Worm (Caenorhabditis elegans) whole organism, L3 larva: ENCODE data around the gene dyf-19.

Source experiments
- ceh-16 ChIP-seq: sonication (generic microtip); optimal IDR thresholded peaks from 2 replicates; lab custom pipeline; 2017; ENCODE audit warnings: missing biosample characterization, missing genetic modification characterization
- ceh-82 ChIP-seq: fragments of 150-350 bp; optimal IDR thresholded peaks from 2 replicates; lab custom pipeline; 2014; ENCODE audit warnings: missing biosample characterization, missing genetic modification characterization
- elt-1 ChIP-seq: fragments of 150-350 bp; optimal IDR thresholded peaks from 2 replicates; lab custom pipeline; 2014; ENCODE audit warnings: missing biosample characterization, missing genetic modification characterization
- elt-2 ChIP-seq: sonication (generic microtip); optimal IDR thresholded peaks from 2 replicates; lab custom pipeline; 2016; ENCODE audit warnings: missing genetic modification reagents, mild to moderate bottlenecking, missing genetic modification characterization, missing compliant biosample characterization
- fos-1 ChIP-seq: fragments of 150-350 bp; optimal IDR thresholded peaks from 2 replicates; lab custom pipeline; 2014; ENCODE audit warnings: missing biosample characterization, missing genetic modification characterization
- lin-39 ChIP-seq: fragments of 150-350 bp; optimal IDR thresholded peaks from 2 replicates; lab custom pipeline; 2018; ENCODE audit warnings: missing biosample characterization, missing genetic modification reagents, missing genetic modification characterization
- nhr-11 ChIP-seq: fragments of 150-350 bp; optimal IDR thresholded peaks from 2 replicates; lab custom pipeline; 2014; ENCODE audit warnings: missing biosample characterization, missing genetic modification characterization
- nhr-12 ChIP-seq: fragments of 150-350 bp; optimal IDR thresholded peaks from 2 replicates; lab custom pipeline; 2014; ENCODE audit warnings: missing biosample characterization, missing genetic modification characterization
- nhr-23 ChIP-seq: fragments of 150-350 bp; optimal IDR thresholded peaks from 2 replicates; lab custom pipeline; 2014; ENCODE audit warnings: missing biosample characterization, missing genetic modification reagents, missing genetic modification characterization
- nhr-237 ChIP-seq: fragments of 150-350 bp; optimal IDR thresholded peaks from 2 replicates; lab custom pipeline; 2014; ENCODE audit warnings: missing biosample characterization, missing genetic modification characterization
- skn-1 ChIP-seq: fragments of 150-350 bp; optimal IDR thresholded peaks from 2 replicates; lab custom pipeline; 2014; ENCODE audit warnings: missing biosample characterization, missing genetic modification characterization
- zag-1 ChIP-seq: fragments of 150-350 bp; optimal IDR thresholded peaks from 2 replicates; lab custom pipeline; 2014; ENCODE audit warnings: missing biosample characterization, missing genetic modification characterization

DNA sequence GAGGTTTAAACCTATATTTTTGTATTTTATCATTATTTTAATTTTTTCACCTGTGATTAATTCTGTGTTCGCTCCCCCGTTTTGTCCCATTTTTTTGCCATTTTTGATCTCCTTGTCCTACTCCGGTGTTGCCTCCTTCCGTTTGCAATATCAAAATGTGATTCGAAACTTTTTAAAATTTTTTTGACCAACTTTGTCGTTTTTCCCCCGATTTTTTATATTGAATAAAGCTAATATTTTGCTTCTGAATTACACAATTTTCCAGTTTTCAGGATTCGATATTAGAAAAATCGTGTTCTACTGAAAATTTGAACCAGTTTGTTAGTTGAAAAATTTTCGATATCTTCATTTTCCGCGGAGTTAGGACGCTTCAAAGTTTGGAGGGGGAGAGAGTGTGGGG lies 19.0 kb upstream of the dyf-19 start, which contains the start of gene nlp-25:
- TF ChIP-seq ceh-82 (tag; lab: Kevin White, UChicago) (no peak), elt-2 (tag; lab: Kevin White, UChicago) (no peak), lin-39 (no peak), nhr-12 (tag; lab: Kevin White, UChicago) (no peak), nhr-11 (tag; lab: Kevin White, UChicago) (no peak), ceh-16 (tag; lab: Kevin White, UChicago) (no peak), elt-1 (tag; lab: Kevin White, UChicago) (no peak), zag-1 (tag; lab: Kevin White, UChicago) (no peak), nhr-23 (tag; lab: Kevin White, UChicago) (no peak), nhr-237 (tag; lab: Kevin White, UChicago) (no peak), fos-1 (tag; lab: Kevin White, UChicago) (no peak), skn-1 (no peak)
